Worm (Caenorhabditis elegans) whole organism, late embryonic: ENCODE measurements around the gene T08B6.9.

ENCODE experiments used
- C08G9.2 ChIP-seq: sonication (generic microtip); optimal IDR thresholded peaks from 2 replicates; lab custom pipeline; 2016; ENCODE audit warnings: mild to moderate bottlenecking, missing genetic modification characterization, moderate library complexity, missing compliant biosample characterization
- C38D4.7 ChIP-seq: fragments of 200-800 bp; sonication (Bioruptor generic); optimal IDR thresholded peaks from 2 replicates; lab custom pipeline; 2018; ENCODE audit warnings: mild to moderate bottlenecking, missing genetic modification characterization, moderate library complexity, missing compliant biosample characterization
- K02D7.2 ChIP-seq: sonication (generic microtip); optimal IDR thresholded peaks from 2 replicates; lab custom pipeline; 2017; ENCODE audit warnings: mild to moderate bottlenecking, missing genetic modification characterization, missing compliant biosample characterization
- K09A11.1 ChIP-seq: sonication (generic microtip); optimal IDR thresholded peaks from 2 replicates; lab custom pipeline; 2017; ENCODE audit warnings: antibody characterized with exemption, mild to moderate bottlenecking, missing genetic modification characterization, missing compliant biosample characterization; ENCODE audit not compliant: insufficient read depth
- ceh-2 ChIP-seq: sonication (generic microtip); optimal IDR thresholded peaks from 2 replicates; lab custom pipeline; 2016; ENCODE audit warnings: missing genotype, missing genetic modification characterization, missing compliant biosample characterization
- ceh-22 ChIP-seq: sonication (generic microtip); optimal IDR thresholded peaks from 2 replicates; lab custom pipeline; 2017; ENCODE audit warnings: missing biosample characterization, missing genetic modification characterization
- ceh-30 ChIP-seq: fragments of 150-350 bp; optimal IDR thresholded peaks from 2 replicates; lab custom pipeline; 2014; ENCODE audit warnings: missing biosample characterization, missing genetic modification characterization
- ceh-48 ChIP-seq: sonication (generic microtip); optimal IDR thresholded peaks from 2 replicates; lab custom pipeline; 2016; ENCODE audit warnings: missing genetic modification characterization, inconsistent platforms, missing compliant biosample characterization
- elt-2 ChIP-seq: sonication (generic microtip); optimal IDR thresholded peaks from 2 replicates; lab custom pipeline; 2016; ENCODE audit warnings: missing genetic modification reagents, missing genetic modification characterization, missing compliant biosample characterization
- eyg-1 ChIP-seq: sonication (generic microtip); optimal IDR thresholded peaks from 2 replicates; lab custom pipeline; 2016; ENCODE audit warnings: missing genotype, missing genetic modification characterization, missing compliant biosample characterization
- hlh-13 ChIP-seq: fragments of 200-800 bp; sonication (Bioruptor generic); optimal IDR thresholded peaks from 2 replicates; lab custom pipeline; 2018; ENCODE audit warnings: mild to moderate bottlenecking, missing genetic modification characterization, missing compliant biosample characterization
- hlh-15 ChIP-seq: sonication (generic microtip); optimal IDR thresholded peaks from 2 replicates; lab custom pipeline; 2016; ENCODE audit warnings: missing genetic modification characterization, missing compliant biosample characterization
- hlh-30 ChIP-seq: sonication (generic microtip); optimal IDR thresholded peaks from 2 replicates; lab custom pipeline; 2017; ENCODE audit warnings: antibody characterized with exemption, missing genetic modification characterization, missing compliant biosample characterization; ENCODE audit not compliant: insufficient read depth
- hlh-8 ChIP-seq: sonication (generic microtip); optimal IDR thresholded peaks from 2 replicates; lab custom pipeline; 2016; ENCODE audit warnings: missing genotype, missing genetic modification characterization, missing compliant biosample characterization
- lin-11 ChIP-seq: fragments of 200-800 bp; sonication (Bioruptor generic); optimal IDR thresholded peaks from 2 replicates; lab custom pipeline; 2018; ENCODE audit warnings: mild to moderate bottlenecking, missing genetic modification characterization, missing compliant biosample characterization
- madf-2 ChIP-seq: sonication (generic microtip); optimal IDR thresholded peaks from 2 replicates; lab custom pipeline; 2017; ENCODE audit warnings: missing genetic modification characterization, missing compliant biosample characterization
- nfya-1 ChIP-seq: sonication (generic microtip); optimal IDR thresholded peaks from 2 replicates; lab custom pipeline; 2017; ENCODE audit warnings: missing genetic modification characterization, mild to moderate bottlenecking, missing compliant biosample characterization, antibody characterized with exemption, moderate library complexity
- nhr-11 ChIP-seq: fragments of 150-350 bp; optimal IDR thresholded peaks from 2 replicates; lab custom pipeline; 2014; ENCODE audit warnings: missing biosample characterization, missing genetic modification characterization
- nhr-232 ChIP-seq: sonication (generic microtip); optimal IDR thresholded peaks from 2 replicates; lab custom pipeline; 2016; ENCODE audit warnings: missing genetic modification characterization, missing compliant biosample characterization
- pag-3 ChIP-seq: sonication (generic microtip); optimal IDR thresholded peaks from 2 replicates; lab custom pipeline; 2016; ENCODE audit warnings: missing compliant biosample characterization, missing genetic modification characterization, borderline replicate concordance
- pat-9 ChIP-seq: fragments of 200-800 bp; sonication (Bioruptor generic); optimal IDR thresholded peaks from 2 replicates; lab custom pipeline; 2018; ENCODE audit warnings: mild to moderate bottlenecking, missing genetic modification characterization, moderate library complexity, missing compliant biosample characterization
- pha-2 ChIP-seq: sonication (generic microtip); optimal IDR thresholded peaks from 2 replicates; lab custom pipeline; 2017; ENCODE audit warnings: mild to moderate bottlenecking, missing genetic modification characterization, missing compliant biosample characterization
- pha-4 ChIP-seq: fragments of 150-350 bp; optimal IDR thresholded peaks from 2 replicates; lab custom pipeline; 2018; ENCODE audit warnings: missing biosample characterization, missing genetic modification reagents, missing genetic modification characterization
- pros-1 ChIP-seq: fragments of 150-350 bp; optimal IDR thresholded peaks from 2 replicates; lab custom pipeline; 2014; ENCODE audit warnings: missing biosample characterization, missing genetic modification reagents, missing genetic modification characterization
- ref-2 ChIP-seq: sonication (generic microtip); optimal IDR thresholded peaks from 2 replicates; lab custom pipeline; 2016; ENCODE audit warnings: missing genetic modification characterization, missing compliant biosample characterization
- sdc-2 ChIP-seq: sonication (generic microtip); optimal IDR thresholded peaks from 2 replicates; lab custom pipeline; 2016; ENCODE audit warnings: missing genotype, missing genetic modification characterization, missing compliant biosample characterization
- sox-4 ChIP-seq: sonication (generic microtip); optimal IDR thresholded peaks from 2 replicates; lab custom pipeline; 2017; ENCODE audit warnings: mild to moderate bottlenecking, missing genetic modification characterization, inconsistent platforms, missing compliant biosample characterization
- tbx-7 ChIP-seq: sonication (generic microtip); optimal IDR thresholded peaks from 2 replicates; lab custom pipeline; 2016; ENCODE audit warnings: missing genotype, missing genetic modification characterization, missing compliant biosample characterization
- ttx-3 ChIP-seq: sonication (generic microtip); optimal IDR thresholded peaks from 2 replicates; lab custom pipeline; 2016; ENCODE audit warnings: missing genetic modification reagents, missing genetic modification characterization, missing compliant biosample characterization
- unc-55 ChIP-seq: sonication (generic microtip); optimal IDR thresholded peaks from 2 replicates; lab custom pipeline; 2017; ENCODE audit warnings: missing biosample characterization, missing genetic modification reagents, missing genetic modification characterization
- zip-5 ChIP-seq: sonication (generic microtip); optimal IDR thresholded peaks from 2 replicates; lab custom pipeline; 2016; ENCODE audit warnings: missing genetic modification characterization, missing compliant biosample characterization
- ztf-16 ChIP-seq: sonication (generic microtip); optimal IDR thresholded peaks from 2 replicates; lab custom pipeline; 2017; ENCODE audit warnings: missing genetic modification characterization, missing compliant biosample characterization

T08B6.9 gene

ce11 chrIV:4880634-4881033 is 10.0 kb upstream of the T08B6.9 start:
- TF ChIP-seq elt-2 (tag; lab: Kevin White, UChicago), result no peak
- no peak for TF ChIP-seq ceh-2 (tag; lab: Kevin White, UChicago)
- TF ChIP-seq ttx-3 (tag; lab: Kevin White, UChicago), result no peak
- TF ChIP-seq ztf-16, result no peak
- TF ChIP-seq eyg-1, result no peak
- no peak for TF ChIP-seq ceh-48 (tag; lab: Kevin White, UChicago)
- TF ChIP-seq K09A11.1 (tag; lab: Kevin White, UChicago), result no peak
- no peak for TF ChIP-seq K02D7.2 (tag; lab: Kevin White, UChicago)
- TF ChIP-seq pha-2 (tag; lab: Kevin White, UChicago), result no peak
- no peak for TF ChIP-seq madf-2 (tag; lab: Kevin White, UChicago)

- no peak for TF ChIP-seq nfya-1
- no peak for TF ChIP-seq pat-9
These were observed 6.7 kb upstream of the T08B6.9 start, which contains the start of gene str-166 for ce11 chrIV:4883984-4884383. Gene str-166, plus strand, starts transcription at chrIV:4884284.

ce11 chrIV:4885435-4885834 is 5.2 kb upstream of the T08B6.9 start:
- TF ChIP-seq zip-5, result no peak
- no peak for TF ChIP-seq nhr-11 (tag; lab: Kevin White, UChicago)
- TF ChIP-seq ceh-22 (tag; lab: Kevin White, UChicago), result no peak
- no peak for TF ChIP-seq pha-4
- no peak for TF ChIP-seq K02D7.2 (tag; lab: Kevin White, UChicago)
- no peak for TF ChIP-seq sdc-2 (tag; lab: Kevin White, UChicago)
- no peak for TF ChIP-seq lin-11 (tag; lab: Kevin White, UChicago)
- no peak for TF ChIP-seq pag-3 (tag; lab: Kevin White, UChicago)
- no peak for TF ChIP-seq C08G9.2 (tag; lab: Kevin White, UChicago)
- no peak for TF ChIP-seq pros-1 (tag; lab: Kevin White, UChicago)

- no peak for TF ChIP-seq ceh-30 (tag; lab: Kevin White, UChicago)
- TF ChIP-seq C08G9.2 (tag; lab: Kevin White, UChicago), result no peak
- no peak for TF ChIP-seq sox-4 (tag; lab: Kevin White, UChicago)
- TF ChIP-seq, all 69 proteins: peak for 0
These were observed 3.4 kb upstream of the T08B6.9 start, which contains the start of gene T08B6.1 for ce11 chrIV:4887258-4887657. Gene T08B6.1, minus strand, starts transcription at chrIV:4887358.

ce11 chrIV:4889613-4890012 is 1.0 kb upstream of the T08B6.9 start, which contains the start of gene sgnh-1:
Gene sgnh-1, plus strand, starts transcription at chrIV:4889913.
- TF ChIP-seq hlh-15 (tag; lab: Kevin White, UChicago) (no peak), pat-9 (no peak), pha-4 (no peak), madf-2 (tag; lab: Kevin White, UChicago) (no peak), pag-3 (tag; lab: Kevin White, UChicago) (no peak), pha-2 (tag; lab: Kevin White, UChicago) (no peak), unc-55 (GFP tag; lab: Kevin White, UChicago) (no peak), tbx-7 (tag; lab: Kevin White, UChicago) (no peak), hlh-30 (tag; lab: Kevin White, UChicago) (no peak), hlh-13 (GFP tag; lab: Kevin White, UChicago) (no peak), nhr-232 (tag; lab: Kevin White, UChicago) (no peak), nfya-1 (no peak), hlh-8 (tag; lab: Kevin White, UChicago) (no peak), lin-11 (tag; lab: Kevin White, UChicago) (no peak), ref-2 (tag; lab: Kevin White, UChicago) (no peak), C38D4.7 (GFP tag; lab: Kevin White, UChicago) (no peak)
- TF ChIP-seq, all 69 proteins: peak for 0
